Worm (Caenorhabditis elegans): Measurements from ENCODE around the gene C35B8.3.

- no peak for TF ChIP-seq ama-1 (optimal IDR thresholded peaks at IDR 0.05)
- TF ChIP-seq F13C5.2 (tag; optimal IDR thresholded peaks at IDR 0.05): no peak
- TF ChIP-seq hmbx-1 (tag; optimal IDR thresholded peaks at IDR 0.05): no peak
- no peak for TF ChIP-seq tra-4 (tag; optimal IDR thresholded peaks at IDR 0.05)
Measured at ce11 chrX:9208933-9209332, 4.8 kb upstream of the C35B8.3 start.
